Worm (Caenorhabditis elegans) whole organism, early embryonic: ENCODE results near the gene nspe-6.

Experiments
- B0310.2 ChIP-seq: sonication (generic microtip); optimal IDR thresholded peaks from 2 replicates; lab custom pipeline; 2016; ENCODE audit warnings: mild to moderate bottlenecking, missing genetic modification characterization, missing compliant biosample characterization
- aly-1 ChIP-seq: sonication (generic microtip); optimal IDR thresholded peaks from 2 replicates; lab custom pipeline; 2016; ENCODE audit warnings: missing genetic modification characterization, missing compliant biosample characterization
- ama-1 ChIP-seq: fragments of 150-350 bp; optimal IDR thresholded peaks from 2 replicates; lab custom pipeline; 2014
- ceh-36 ChIP-seq: sonication (generic microtip); optimal IDR thresholded peaks from 2 replicates; lab custom pipeline; 2016; ENCODE audit warnings: missing genetic modification characterization, inconsistent platforms, missing compliant biosample characterization
- flt-1 ChIP-seq: fragments of 200-800 bp; sonication (Bioruptor generic); IDR thresholded peaks from 2 replicates; pipeline ENCODE4 v1.3.6; 2022; ENCODE audit warnings: missing genetic modification characterization, missing compliant biosample characterization
- hmbx-1 ChIP-seq: sonication (generic microtip); optimal IDR thresholded peaks from 2 replicates; lab custom pipeline; 2016; ENCODE audit warnings: mild to moderate bottlenecking, missing genetic modification characterization, missing compliant biosample characterization
- hmg-4 ChIP-seq: fragments of 200-800 bp; sonication (Bioruptor generic); optimal IDR thresholded peaks from 2 replicates; lab custom pipeline; 2018; ENCODE audit warnings: mild to moderate bottlenecking, missing genetic modification characterization, missing compliant biosample characterization
- hnd-1 ChIP-seq: sonication (generic microtip); optimal IDR thresholded peaks from 2 replicates; lab custom pipeline; 2016; ENCODE audit warnings: missing genetic modification characterization, missing compliant biosample characterization
- pes-1 ChIP-seq: fragments of 200-800 bp; sonication (Bioruptor generic); IDR thresholded peaks from 2 replicates; pipeline ENCODE4 v1.3.6; 2022; ENCODE audit warnings: missing genetic modification reagents, missing genetic modification characterization, missing compliant biosample characterization
- sea-1 ChIP-seq: fragments of 200-800 bp; sonication (Bioruptor generic); conservative IDR thresholded peaks from 2 replicates; pipeline ENCODE4 v1.3.6; 2022; ENCODE audit warnings: missing genetic modification characterization, missing compliant biosample characterization
- tbx-11 ChIP-seq: fragments of 200-800 bp; sonication (Bioruptor generic); IDR thresholded peaks from 2 replicates; pipeline ENCODE4 v1.3.6; 2022; ENCODE audit warnings: missing genetic modification characterization, missing compliant biosample characterization
- tbx-37 ChIP-seq: fragments of 200-800 bp; sonication (Bioruptor generic); conservative IDR thresholded peaks from 2 replicates; pipeline ENCODE4 v1.3.6; 2022; ENCODE audit warnings: missing genetic modification reagents, missing genetic modification characterization, missing compliant biosample characterization

- TF ChIP-seq ama-1 (lab: Kevin White, UChicago): no peak
- no peak for TF ChIP-seq ceh-36
- TF ChIP-seq B0310.2 (tag; lab: Kevin White, UChicago): no peak
- no peak for TF ChIP-seq aly-1 (tag; lab: Kevin White, UChicago)
- no peak for TF ChIP-seq sea-1 (GFP tag; lab: Robert Waterston, UW)
- TF ChIP-seq hmbx-1 (tag; lab: Kevin White, UChicago): no peak
- TF ChIP-seq tbx-11: no peak
- no peak for TF ChIP-seq flt-1
- TF ChIP-seq tbx-37 (GFP tag; lab: Robert Waterston, UW): no peak
- no peak for TF ChIP-seq hmg-4 (GFP tag; lab: Kevin White, UChicago)
- TF ChIP-seq hnd-1 (tag; lab: Kevin White, UChicago): no peak
- TF ChIP-seq pes-1 (GFP tag; lab: Robert Waterston, UW): no peak
These were observed 3.8 kb downstream of the nspe-6 start, which contains the start of gene nspe-4 for ce11 chrII:12612218-12612617.
